Fruit fly (Drosophila melanogaster): Measurements from ENCODE around the gene Tdrd3.
A peak's percentile ranks its signal among the peaks of the same experiment; 100 is the strongest.

Gene Tdrd3

DNA sequence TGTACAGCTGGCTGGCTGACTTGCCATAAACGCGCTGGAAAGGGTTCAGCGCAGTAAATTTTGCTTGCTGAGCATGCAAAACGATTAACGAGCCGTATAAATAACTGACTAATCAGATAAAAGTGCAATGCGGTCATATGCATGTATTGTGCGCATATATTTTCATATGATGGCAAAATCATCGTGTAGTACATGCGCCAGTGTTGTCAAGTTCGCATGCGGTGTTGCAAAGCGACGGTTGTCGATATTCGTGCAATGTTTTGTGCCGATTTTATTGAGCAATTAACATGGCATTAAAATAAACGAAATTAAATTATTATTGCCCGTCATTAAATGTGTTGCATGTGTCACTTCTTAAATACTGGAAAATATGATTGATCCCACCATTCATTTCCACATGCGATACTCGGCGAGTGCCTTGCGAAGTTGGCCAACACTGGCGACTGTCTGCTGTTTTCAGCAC, 3.6 kb downstream of the Tdrd3 start (continued):
- TF ChIP-seq Dp (GFP tag; optimal IDR thresholded peaks at IDR 0.05) (no peak), HLH3B (GFP tag; IDR thresholded peaks at IDR 0.05) (peak; percentile 64), pzg (GFP tag; optimal IDR thresholded peaks at IDR 0.05) (peak; percentile 65), CG15601 (tag; optimal IDR thresholded peaks at IDR 0.05) (peak; percentile 15), NC2α (GFP tag; optimal IDR thresholded peaks at IDR 0.05) (peak; percentile 64), CG9797 (GFP tag; optimal IDR thresholded peaks at IDR 0.05) (peak; percentile 34), cas (GFP tag; IDR thresholded peaks at IDR 0.05) (peak; percentile 59; the same call in 1 of the 2 replicates), CG9817 (tag; optimal IDR thresholded peaks at IDR 0.05) (peak; percentile 80), GATAe (GFP tag; conservative IDR thresholded peaks at IDR 0.05) (no peak; the same call in 1 of the 2 replicates), CG4360 (GFP tag; IDR thresholded peaks at IDR 0.05) (no peak), MESR4 (GFP tag; optimal IDR thresholded peaks at IDR 0.05) (peak; percentile 89), NC2β (GFP tag; optimal IDR thresholded peaks at IDR 0.05) (peak; percentile 80), Sry-β (GFP tag; optimal IDR thresholded peaks at IDR 0.05) (peak; percentile 28), croc (GFP tag; conservative IDR thresholded peaks at IDR 0.05) (peak; percentile 61; the same call in 2 of the 3 replicates), gfzf (GFP tag; optimal IDR thresholded peaks at IDR 0.05) (peak; percentile 24), ranshi (GFP tag; IDR thresholded peaks at IDR 0.05) (peak; percentile 77; the same call in 1 of the 2 replicates), CG17359 (tag; optimal IDR thresholded peaks at IDR 0.05) (peak; percentile 63), CG8359 (GFP tag; optimal IDR thresholded peaks at IDR 0.05; ENCODE audit: borderline replicate concordance) (peak; percentile 43), Fer2 (tag; optimal IDR thresholded peaks at IDR 0.05) (peak; percentile 54), nerfin-1 (tag; optimal IDR thresholded peaks at IDR 0.05) (no peak), aop (GFP tag; IDR thresholded peaks at IDR 0.05) (no peak), Hand (GFP tag; optimal IDR thresholded peaks at IDR 0.05) (no peak), Nf-YB (GFP tag; optimal IDR thresholded peaks at IDR 0.05) (no peak), Hr3 (GFP tag; optimal IDR thresholded peaks at IDR 0.05) (peak; percentile 63), CG10565 (GFP tag; optimal IDR thresholded peaks at IDR 0.05) (peak; percentile 4), unpg (GFP tag; optimal IDR thresholded peaks at IDR 0.05) (peak; percentile 73), CG14014 (GFP tag; IDR thresholded peaks at IDR 0.05) (peak; percentile 54; the same call in 1 of the 2 replicates), Awh (GFP tag; IDR thresholded peaks at IDR 0.05) (peak; percentile 57; the same call in 1 of the 2 replicates), Oli (tag; optimal IDR thresholded peaks at IDR 0.05) (peak; percentile 60), CG8388 (GFP tag; optimal IDR thresholded peaks at IDR 0.05) (peak; percentile 56), chif (GFP tag; optimal IDR thresholded peaks at IDR 0.05) (peak; percentile 75 to 81), onecut (GFP tag; IDR thresholded peaks at IDR 0.05) (peak; percentile 22; the same call in 1 of the 2 replicates), az2 (GFP tag; optimal IDR thresholded peaks at IDR 0.05) (peak; percentile 74), CG1233 (GFP tag; optimal IDR thresholded peaks at IDR 0.05) (peak; percentile 50), CG17612 (GFP tag; IDR thresholded peaks at IDR 0.05) (peak; percentile 49; the same call in 1 of the 2 replicates), CG33557 (GFP tag; optimal IDR thresholded peaks at IDR 0.05) (peak; percentile 4), CG12155 (GFP tag; optimal IDR thresholded peaks at IDR 0.05) (peak; percentile 94), CG30020 (tag; optimal IDR thresholded peaks at IDR 0.05) (peak; percentile 44), CG6765 (GFP tag; optimal IDR thresholded peaks at IDR 0.05) (no peak), Mad (GFP tag; optimal IDR thresholded peaks at IDR 0.05) (peak; percentile 86), Myb (GFP tag; optimal IDR thresholded peaks at IDR 0.05) (peak; percentile 66), Dip2 (GFP tag; IDR thresholded peaks at IDR 0.05) (no peak), al (GFP tag; IDR thresholded peaks at IDR 0.05) (peak; percentile 72), CG14860 (GFP tag; IDR thresholded peaks at IDR 0.05; ENCODE audit: partially characterized antibody) (peak; percentile 76), bcd (GFP tag; optimal IDR thresholded peaks at IDR 0.05) (peak; percentile 69), CTCF (GFP tag; optimal IDR thresholded peaks at IDR 0.05) (peak; percentile 12), CG1529 (GFP tag; optimal IDR thresholded peaks at IDR 0.05) (peak; percentile 49), org-1 (GFP tag; optimal IDR thresholded peaks at IDR 0.05) (peak; percentile 70), CG7786 (GFP tag; optimal IDR thresholded peaks at IDR 0.05) (peak; percentile 91), pfk (GFP tag; optimal IDR thresholded peaks at IDR 0.05) (no peak)
